Worm (Caenorhabditis elegans) whole organism, mixed stage, embryonic: ENCODE data around the gene inso-1.

Source experiments
- M03D4.4 ChIP-seq: sonication (generic microtip); optimal IDR thresholded peaks from 2 replicates; lab custom pipeline; 2017; ENCODE audit warnings: mild to moderate bottlenecking, missing genetic modification characterization, missing compliant biosample characterization
- bed-3 ChIP-seq: fragments of 200-800 bp; sonication (Bioruptor generic); optimal IDR thresholded peaks from 3 replicates; lab custom pipeline; 2018; ENCODE audit warnings: mild to moderate bottlenecking, missing genetic modification characterization, moderate library complexity, missing compliant biosample characterization
- blmp-1 ChIP-seq: fragments of 150-350 bp; optimal IDR thresholded peaks from 2 replicates; lab custom pipeline; 2014; ENCODE audit warnings: missing biosample characterization, missing genetic modification characterization
- ceh-39 ChIP-seq: fragments of 150-350 bp; optimal IDR thresholded peaks from 2 replicates; lab custom pipeline; 2014; ENCODE audit warnings: missing biosample characterization, missing genetic modification characterization
- ceh-43 ChIP-seq: fragments of 200-800 bp; sonication (Bioruptor generic); optimal IDR thresholded peaks from 2 replicates; lab custom pipeline; 2018; ENCODE audit warnings: mild to moderate bottlenecking, missing genetic modification characterization, moderate library complexity, missing compliant biosample characterization
- ceh-83 ChIP-seq: fragments of 200-800 bp; sonication (Bioruptor generic); optimal IDR thresholded peaks from 2 replicates; lab custom pipeline; 2018; ENCODE audit warnings: mild to moderate bottlenecking, missing genetic modification characterization, missing compliant biosample characterization
- ces-1 ChIP-seq: fragments of 150-350 bp; optimal IDR thresholded peaks from 2 replicates; lab custom pipeline; 2014; ENCODE audit warnings: missing biosample characterization, missing genetic modification reagents, missing genetic modification characterization
- cnd-1 ChIP-seq: fragments of 200-800 bp; sonication (Bioruptor generic); optimal IDR thresholded peaks from 2 replicates; lab custom pipeline; 2018; ENCODE audit warnings: mild to moderate bottlenecking, missing genetic modification characterization, missing compliant biosample characterization
- drap-1 ChIP-seq: fragments of 200-800 bp; sonication (Bioruptor generic); optimal IDR thresholded peaks from 3 replicates; lab custom pipeline; 2018; ENCODE audit warnings: mild to moderate bottlenecking, missing genetic modification characterization, missing compliant biosample characterization
- elt-1 ChIP-seq: sonication (generic microtip); optimal IDR thresholded peaks from 2 replicates; lab custom pipeline; 2017; ENCODE audit warnings: missing genetic modification characterization, mild to moderate bottlenecking, missing compliant biosample characterization, antibody characterized with exemption, moderate library complexity, borderline replicate concordance; ENCODE audit not compliant: insufficient read depth
- elt-3 ChIP-seq: fragments of 150-350 bp; optimal IDR thresholded peaks from 2 replicates; lab custom pipeline; 2014; ENCODE audit warnings: missing biosample characterization, missing genetic modification characterization
- flh-1 ChIP-seq: fragments of 200-800 bp; sonication (Bioruptor generic); optimal IDR thresholded peaks from 2 replicates; lab custom pipeline; 2018; ENCODE audit warnings: mild to moderate bottlenecking, missing genetic modification characterization, moderate library complexity, missing compliant biosample characterization
- ham-2 ChIP-seq: fragments of 200-800 bp; sonication (Bioruptor generic); optimal IDR thresholded peaks from 2 replicates; lab custom pipeline; 2018; ENCODE audit warnings: mild to moderate bottlenecking, missing genetic modification characterization, missing compliant biosample characterization
- hlh-1 ChIP-seq: fragments of 150-350 bp; optimal IDR thresholded peaks from 2 replicates; lab custom pipeline; 2014; ENCODE audit warnings: missing biosample characterization, missing genetic modification reagents, missing genetic modification characterization
- lin-13 ChIP-seq: fragments of 150-350 bp; optimal IDR thresholded peaks from 2 replicates; lab custom pipeline; 2014; ENCODE audit warnings: missing biosample characterization, missing genetic modification characterization
- lin-32 ChIP-seq: fragments of 200-800 bp; sonication (Bioruptor generic); optimal IDR thresholded peaks from 2 replicates; lab custom pipeline; 2018; ENCODE audit warnings: mild to moderate bottlenecking, missing genetic modification characterization, missing compliant biosample characterization
- lsy-2 ChIP-seq: fragments of 150-350 bp; optimal IDR thresholded peaks from 2 replicates; lab custom pipeline; 2014; ENCODE audit warnings: missing biosample characterization, missing genetic modification characterization
- mab-5 ChIP-seq: fragments of 150-350 bp; optimal IDR thresholded peaks from 2 replicates; lab custom pipeline; 2014; ENCODE audit warnings: missing biosample characterization, missing genetic modification characterization
- mep-1 ChIP-seq: fragments of 150-350 bp; optimal IDR thresholded peaks from 2 replicates; lab custom pipeline; 2017; ENCODE audit warnings: missing biosample characterization, missing genetic modification reagents, missing genetic modification characterization, inconsistent platforms
- mls-2 ChIP-seq: sonication (generic microtip); optimal IDR thresholded peaks from 2 replicates; lab custom pipeline; 2016; ENCODE audit warnings: mild to moderate bottlenecking, missing genetic modification characterization, moderate library complexity, missing compliant biosample characterization
- nhr-12 ChIP-seq: fragments of 150-350 bp; optimal IDR thresholded peaks from 2 replicates; lab custom pipeline; 2014; ENCODE audit warnings: missing biosample characterization, missing genetic modification characterization
- nhr-2 ChIP-seq: fragments of 150-350 bp; optimal IDR thresholded peaks from 2 replicates; lab custom pipeline; 2014; ENCODE audit warnings: missing biosample characterization, missing genetic modification characterization
- nhr-237 ChIP-seq: fragments of 150-350 bp; optimal IDR thresholded peaks from 2 replicates; lab custom pipeline; 2014; ENCODE audit warnings: missing biosample characterization, missing genetic modification characterization
- nhr-28 ChIP-seq: fragments of 150-350 bp; optimal IDR thresholded peaks from 2 replicates; lab custom pipeline; 2014; ENCODE audit warnings: missing biosample characterization, missing genetic modification characterization
- nhr-76 ChIP-seq: sonication (generic microtip); optimal IDR thresholded peaks from 2 replicates; lab custom pipeline; 2017; ENCODE audit warnings: missing biosample characterization, missing genetic modification characterization
- pha-4 ChIP-seq: fragments of 150-350 bp; optimal IDR thresholded peaks from 2 replicates; lab custom pipeline; 2018; ENCODE audit warnings: missing biosample characterization, missing genetic modification reagents, missing genetic modification characterization
- sem-2 ChIP-seq: fragments of 200-800 bp; sonication (Bioruptor generic); optimal IDR thresholded peaks from 2 replicates; lab custom pipeline; 2018; ENCODE audit warnings: mild to moderate bottlenecking, missing genetic modification characterization, missing compliant biosample characterization
- snpc-4 ChIP-seq: fragments of 150-350 bp; optimal IDR thresholded peaks from 2 replicates; lab custom pipeline; 2014; ENCODE audit warnings: missing biosample characterization, missing genetic modification characterization
- sptf-1 ChIP-seq: sonication (generic microtip); optimal IDR thresholded peaks from 2 replicates; lab custom pipeline; 2017; ENCODE audit warnings: mild to moderate bottlenecking, missing genetic modification characterization, moderate library complexity, missing compliant biosample characterization
- tbx-8 ChIP-seq: fragments of 200-800 bp; sonication (Bioruptor generic); optimal IDR thresholded peaks from 2 replicates; lab custom pipeline; 2018; ENCODE audit warnings: mild to moderate bottlenecking, missing genetic modification characterization, moderate library complexity, missing compliant biosample characterization
- unc-120 ChIP-seq: sonication (generic microtip); optimal IDR thresholded peaks from 2 replicates; lab custom pipeline; 2017; ENCODE audit warnings: missing genetic modification characterization, missing compliant biosample characterization; ENCODE audit not compliant: poor library complexity, severe bottlenecking
- unc-39 ChIP-seq: fragments of 150-350 bp; optimal IDR thresholded peaks from 2 replicates; lab custom pipeline; 2014; ENCODE audit warnings: missing biosample characterization, missing genetic modification characterization
- unc-62 ChIP-seq: fragments of 150-350 bp; optimal IDR thresholded peaks from 2 replicates; lab custom pipeline; 2014; ENCODE audit warnings: missing biosample characterization, missing genetic modification reagents, missing genetic modification characterization
- zip-8 ChIP-seq: fragments of 150-350 bp; optimal IDR thresholded peaks from 2 replicates; lab custom pipeline; 2014; ENCODE audit warnings: missing biosample characterization, missing genetic modification characterization
- ztf-11 ChIP-seq: fragments of 150-350 bp; optimal IDR thresholded peaks from 2 replicates; lab custom pipeline; 2014; ENCODE audit warnings: missing biosample characterization, missing genetic modification characterization

inso-1 gene

ce11 chrX:1309446-1309845 lies 9.5 kb downstream of the inso-1 start:
- no peak for TF ChIP-seq nhr-2 (tag; lab: Kevin White, UChicago)
- TF ChIP-seq ceh-43: no peak
- TF ChIP-seq blmp-1 (tag; lab: Kevin White, UChicago): peak; percentile 68
- TF ChIP-seq, all 35 proteins: peak for 1

- no peak for TF ChIP-seq cnd-1
- peak; percentile 67 for TF ChIP-seq blmp-1 (tag; lab: Kevin White, UChicago)
- TF ChIP-seq drap-1 (GFP tag; lab: Kevin White, UChicago): no peak
- peak; percentile 18 for TF ChIP-seq elt-1 (tag; lab: Kevin White, UChicago)
- TF ChIP-seq, all 35 proteins: peak for 2
Measured at ce11 chrX:1311084-1311483, 11.1 kb downstream of the inso-1 start, which contains the start of gene H42K12.3. TSS of gene H42K12.3 (plus strand) at chrX:1311391.

- no peak for TF ChIP-seq ceh-83 (GFP tag; lab: Kevin White, UChicago)
- TF ChIP-seq mab-5 (tag; lab: Kevin White, UChicago): no peak
- TF ChIP-seq elt-1 (tag; lab: Kevin White, UChicago): no peak
Measured at ce11 chrX:1311577-1311976, 11.6 kb downstream of the inso-1 start.

ce11 chrX:1319708-1320107 lies 19.8 kb downstream of the inso-1 start:
- no peak for TF ChIP-seq ceh-39
- TF ChIP-seq M03D4.4 (tag; lab: Kevin White, UChicago): peak; percentile 42
- TF ChIP-seq unc-62 (GFP tag; lab: Kevin White, UChicago): no peak
- no peak for TF ChIP-seq nhr-12 (tag; lab: Kevin White, UChicago)
- peak; percentile 19 for TF ChIP-seq ces-1 (GFP tag; lab: Kevin White, UChicago)
- peak; percentile 62 for TF ChIP-seq mls-2 (tag; lab: Kevin White, UChicago)
- no peak for TF ChIP-seq blmp-1 (tag; lab: Kevin White, UChicago)
- no peak for TF ChIP-seq elt-1 (tag; lab: Kevin White, UChicago)
- TF ChIP-seq lin-32 (GFP tag; lab: Kevin White, UChicago): no peak
- no peak for TF ChIP-seq nhr-76 (tag; lab: Kevin White, UChicago)
- no peak for TF ChIP-seq snpc-4 (tag; lab: Kevin White, UChicago)
- no peak for TF ChIP-seq ztf-11 (tag; lab: Kevin White, UChicago)
- TF ChIP-seq lin-13 (tag; lab: Kevin White, UChicago): no peak
- no peak for TF ChIP-seq mep-1 (tag; lab: Kevin White, UChicago)
- TF ChIP-seq hlh-1 (tag; lab: Kevin White, UChicago): no peak
- no peak for TF ChIP-seq flh-1
- no peak for TF ChIP-seq unc-39 (tag; lab: Kevin White, UChicago)
- TF ChIP-seq sptf-1 (tag; lab: Kevin White, UChicago): peak; percentile 34
- no peak for TF ChIP-seq nhr-237 (tag; lab: Kevin White, UChicago)
- TF ChIP-seq ham-2 (GFP tag; lab: Kevin White, UChicago): peak; percentile 87
- no peak for TF ChIP-seq mab-5 (tag; lab: Kevin White, UChicago)
- no peak for TF ChIP-seq tbx-8
- TF ChIP-seq nhr-28 (tag; lab: Kevin White, UChicago): no peak
- TF ChIP-seq pha-4 (tag; lab: Kevin White, UChicago): peak; percentile 72
- TF ChIP-seq lsy-2 (tag; lab: Kevin White, UChicago): no peak
- TF ChIP-seq ceh-83 (GFP tag; lab: Kevin White, UChicago): no peak
- peak; percentile 51 for TF ChIP-seq drap-1 (GFP tag; lab: Kevin White, UChicago)
- no peak for TF ChIP-seq bed-3 (GFP tag; lab: Kevin White, UChicago)
- peak; percentile 8 for TF ChIP-seq cnd-1
- no peak for TF ChIP-seq elt-3
- peak; percentile 30 for TF ChIP-seq sem-2 (GFP tag; lab: Kevin White, UChicago)
- no peak for TF ChIP-seq nhr-2 (tag; lab: Kevin White, UChicago)
- TF ChIP-seq unc-120: no peak
- TF ChIP-seq zip-8 (tag; lab: Kevin White, UChicago): no peak
- no peak for TF ChIP-seq ceh-43
